Fruit fly (Drosophila melanogaster): ENCODE data around the gene Ugt36A1.
A peak's percentile ranks its signal among the peaks of the same experiment; 100 is the strongest.

Ugt36A1 gene

DNA sequence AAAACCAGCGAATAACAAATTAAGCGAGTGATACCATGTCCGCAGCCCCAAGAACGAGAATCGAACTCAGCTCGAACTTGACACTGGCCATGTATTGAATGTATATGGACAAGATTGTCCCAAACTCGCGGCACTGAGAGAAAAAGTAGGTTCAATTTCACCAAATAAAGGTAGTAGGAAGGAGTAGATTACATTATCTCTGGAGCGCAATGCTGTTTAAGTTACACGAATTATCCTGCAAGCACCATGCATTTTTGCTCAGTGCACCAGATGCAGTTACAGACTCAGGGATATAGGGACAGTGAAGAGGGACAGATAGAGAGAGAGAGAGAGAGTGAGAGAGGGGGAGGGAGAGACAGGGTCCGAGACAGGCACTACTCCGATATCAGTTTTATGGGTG is 24.9 kb upstream of the Ugt36A1 start (continued):
- TF ChIP-seq CG17912 (GFP tag; optimal IDR thresholded peaks at IDR 0.05) (no peak), Sin3A (optimal IDR thresholded peaks at IDR 0.05) (no peak), CG14667 (GFP tag; IDR thresholded peaks at IDR 0.05) (peak; percentile 43; the same call in 1 of the 2 replicates), CG4617 (GFP tag; optimal IDR thresholded peaks at IDR 0.05; ENCODE audit: borderline replicate concordance) (no peak), D19A (tag; optimal IDR thresholded peaks at IDR 0.05) (peak; percentile 49), CG7372 (GFP tag; IDR thresholded peaks at IDR 0.05) (0 out of 2 replicates have a peak, but pooled peaks have one; percentile 12), Hr78 (GFP tag; optimal IDR thresholded peaks at IDR 0.05) (no peak), Oaz (GFP tag; IDR thresholded peaks at IDR 0.05) (no peak), cg (GFP tag; optimal IDR thresholded peaks at IDR 0.05) (no peak), disco-r (GFP tag; optimal IDR thresholded peaks at IDR 0.05) (no peak), CG3407 (GFP tag; optimal IDR thresholded peaks at IDR 0.05) (no peak), Ravus (GFP tag; IDR thresholded peaks at IDR 0.05) (no peak), btn (GFP tag; optimal IDR thresholded peaks at IDR 0.05) (peak; percentile 32), CG3838 (GFP tag; optimal IDR thresholded peaks at IDR 0.05) (no peak), sug (tag; optimal IDR thresholded peaks at IDR 0.05) (no peak), Sry-β (GFP tag; optimal IDR thresholded peaks at IDR 0.05) (no peak), CG4854 (GFP tag; optimal IDR thresholded peaks at IDR 0.05) (no peak), sob (GFP tag; IDR thresholded peaks at IDR 0.05) (peak; percentile 59; the same call in 1 of the 2 replicates), crp (GFP tag; optimal IDR thresholded peaks at IDR 0.05) (no peak), ranshi (GFP tag; IDR thresholded peaks at IDR 0.05) (peak; percentile 43; the same call in 1 of the 2 replicates), NfI (GFP tag; optimal IDR thresholded peaks at IDR 0.05) (peak; percentile 21), zen (tag; optimal IDR thresholded peaks at IDR 0.05) (peak; percentile 65), CG10979 (tag; optimal IDR thresholded peaks at IDR 0.05) (peak; percentile 72), CG2202 (tag; optimal IDR thresholded peaks at IDR 0.05) (peak; percentile 53), ap (GFP tag; IDR thresholded peaks at IDR 0.05) (no peak), CG8281 (tag; optimal IDR thresholded peaks at IDR 0.05) (no peak), CG1647 (GFP tag; optimal IDR thresholded peaks at IDR 0.05) (no peak), CG15696 (tag; optimal IDR thresholded peaks at IDR 0.05) (peak; percentile 70), slp2 (GFP tag; optimal IDR thresholded peaks at IDR 0.05) (peak; percentile 45), org-1 (GFP tag; optimal IDR thresholded peaks at IDR 0.05) (peak; percentile 33), CG31388 (GFP tag; optimal IDR thresholded peaks at IDR 0.05) (no peak), pan (optimal IDR thresholded peaks at IDR 0.05) (no peak), pan (GFP tag; optimal IDR thresholded peaks at IDR 0.05 in 1 of 2, IDR thresholded peaks at IDR 0.05 in 1 of 2) (no peak), PHDP (tag; optimal IDR thresholded peaks at IDR 0.05) (no peak), bab2 (GFP tag; optimal IDR thresholded peaks at IDR 0.05) (peak; percentile 19), Doc3 (GFP tag; IDR thresholded peaks at IDR 0.05; ENCODE audit: partially characterized antibody) (no peak), gem (tag; optimal IDR thresholded peaks at IDR 0.05) (peak; percentile 65), Tbp (GFP tag; optimal IDR thresholded peaks at IDR 0.05) (no peak), kah (GFP tag; optimal IDR thresholded peaks at IDR 0.05) (no peak), HLH54F (GFP tag; optimal IDR thresholded peaks at IDR 0.05) (no peak), CG2678 (tag; optimal IDR thresholded peaks at IDR 0.05) (peak; percentile 31), sc (optimal IDR thresholded peaks at IDR 0.05) (no peak), sc (GFP tag; optimal IDR thresholded peaks at IDR 0.05) (peak; percentile 38), CG9932 (GFP tag; IDR thresholded peaks at IDR 0.05) (no peak), Six4 (GFP tag; optimal IDR thresholded peaks at IDR 0.05) (peak; percentile 24), CG10209 (GFP tag; optimal IDR thresholded peaks at IDR 0.05) (peak; percentile 42), ERR (GFP tag; optimal IDR thresholded peaks at IDR 0.05) (no peak), CG3163 (GFP tag; optimal IDR thresholded peaks at IDR 0.05) (no peak), CG34224 (GFP tag; IDR thresholded peaks at IDR 0.05; ENCODE audit: partially characterized antibody) (no peak), sens (GFP tag) (peak; percentile 93), Lpt (GFP tag; optimal IDR thresholded peaks at IDR 0.05) (no peak), sqz (GFP tag; optimal IDR thresholded peaks at IDR 0.05) (no peak)
